Fruit fly (Drosophila melanogaster): ENCODE data around the gene CG1523.

CG1523 gene

DNA sequence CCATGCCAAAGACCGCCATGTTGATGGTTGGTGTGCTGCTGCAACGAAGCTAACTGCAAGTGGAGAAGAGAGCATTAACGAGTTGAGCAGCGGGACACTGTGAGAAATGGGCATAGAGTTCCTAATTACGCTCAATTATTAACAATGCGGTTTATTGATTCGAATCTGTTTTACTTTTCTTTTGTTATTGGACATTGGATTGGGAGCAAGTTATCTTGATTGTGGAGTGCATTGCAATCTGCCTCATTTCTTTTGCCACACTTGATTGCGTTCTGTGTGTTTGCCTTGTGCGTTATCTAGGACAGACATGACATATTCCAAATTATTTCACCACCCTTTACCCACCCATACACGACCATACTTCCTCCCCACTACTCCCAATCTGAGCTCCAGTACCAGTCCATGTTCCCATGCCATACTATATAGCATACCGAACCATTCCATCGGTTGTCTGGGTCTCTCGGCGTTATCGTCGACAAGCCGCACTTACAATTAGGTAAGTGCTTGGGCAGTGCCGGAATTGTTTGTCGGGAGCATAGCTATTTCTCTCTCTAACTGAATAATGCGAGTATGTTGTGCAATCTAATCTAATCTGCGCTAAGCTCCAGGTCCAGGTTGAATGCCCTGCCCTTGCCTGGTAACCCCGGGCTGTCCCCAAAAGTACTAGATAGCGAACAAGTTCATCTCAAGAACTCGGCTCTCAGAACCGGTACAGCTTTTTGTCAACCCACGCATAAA lies 38.0 kb upstream of the CG1523 start (continued):
- TF ChIP-seq CG6689 (GFP tag; IDR thresholded peaks at IDR 0.05) (peak; percentile 52), Xbp1 (GFP tag; optimal IDR thresholded peaks at IDR 0.05) (peak; percentile 44), Stat92E (GFP tag; optimal IDR thresholded peaks at IDR 0.05) (no peak), CG11398 (GFP tag; optimal IDR thresholded peaks at IDR 0.05) (no peak), CG14710 (tag; optimal IDR thresholded peaks at IDR 0.05) (peak; percentile 22), lov (optimal IDR thresholded peaks at IDR 0.05) (no peak), lov (GFP tag; IDR thresholded peaks at IDR 0.05) (no peak), CG17359 (tag; optimal IDR thresholded peaks at IDR 0.05) (peak; percentile 59), org-1 (GFP tag; optimal IDR thresholded peaks at IDR 0.05) (peak; percentile 51), pb (GFP tag; optimal IDR thresholded peaks at IDR 0.05) (peak; percentile 1), CG8944 (GFP tag; optimal IDR thresholded peaks at IDR 0.05) (no peak), ase (GFP tag; IDR thresholded peaks at IDR 0.05) (0 out of 3 replicates have a peak, but pooled peaks have one; percentile 22), CG15269 (tag; optimal IDR thresholded peaks at IDR 0.05) (peak; percentile 33), B-H1 (GFP tag; IDR thresholded peaks at IDR 0.05) (0 out of 3 replicates have a peak, but pooled peaks have one; percentile 40), Ptx1 (GFP tag; IDR thresholded peaks at IDR 0.05) (peak; percentile 64), Lhr (GFP tag; optimal IDR thresholded peaks at IDR 0.05) (no peak), hth (optimal IDR thresholded peaks at IDR 0.05) (no peak), Ada2b (GFP tag; IDR thresholded peaks at IDR 0.05) (0 out of 2 replicates have a peak, but pooled peaks have one; percentile 31), CG1529 (GFP tag; optimal IDR thresholded peaks at IDR 0.05) (peak; percentile 62), Camta (GFP tag; optimal IDR thresholded peaks at IDR 0.05) (peak; percentile 25), dmrt11E (tag; optimal IDR thresholded peaks at IDR 0.05) (peak; percentile 42), dysf (GFP tag; IDR thresholded peaks at IDR 0.05) (peak; percentile 64), CG32767 (GFP tag; IDR thresholded peaks at IDR 0.05) (no peak), dm (GFP tag; optimal IDR thresholded peaks at IDR 0.05) (no peak), eve (GFP tag; optimal IDR thresholded peaks at IDR 0.05) (no peak), zf30C (GFP tag; optimal IDR thresholded peaks at IDR 0.05) (peak; percentile 33), ken (GFP tag; IDR thresholded peaks at IDR 0.05) (peak; percentile 57; the same call in 1 of the 3 replicates), dmrt99B (tag; optimal IDR thresholded peaks at IDR 0.05) (peak; percentile 68), CG12942 (GFP tag; optimal IDR thresholded peaks at IDR 0.05) (peak; percentile 26), CG2678 (tag; optimal IDR thresholded peaks at IDR 0.05) (peak; percentile 58), Awh (GFP tag; IDR thresholded peaks at IDR 0.05) (no peak), CG32532 (GFP tag; IDR thresholded peaks at IDR 0.05) (no peak), D19A (tag; optimal IDR thresholded peaks at IDR 0.05) (peak; percentile 33), CG8924 (tag; optimal IDR thresholded peaks at IDR 0.05) (peak; percentile 42), CG5245 (GFP tag; optimal IDR thresholded peaks at IDR 0.05) (peak; percentile 34), nmo (GFP tag; optimal IDR thresholded peaks at IDR 0.05) (peak; percentile 67), fd64A (GFP tag; optimal IDR thresholded peaks at IDR 0.05) (peak; percentile 33), CG17385 (GFP tag; optimal IDR thresholded peaks at IDR 0.05) (peak; percentile 51)

- TF ChIP-seq CG1233 (GFP tag; optimal IDR thresholded peaks at IDR 0.05) (no peak), tna (GFP tag; IDR thresholded peaks at IDR 0.05; ENCODE audit: partially characterized antibody) (no peak), lmd (GFP tag; IDR thresholded peaks at IDR 0.05) (no peak), nerfin-2 (GFP tag; IDR thresholded peaks at IDR 0.05; ENCODE audit: partially characterized antibody) (no peak), sqz (GFP tag; optimal IDR thresholded peaks at IDR 0.05) (no peak), CG10462 (GFP tag; optimal IDR thresholded peaks at IDR 0.05) (no peak), dati (GFP tag; IDR thresholded peaks at IDR 0.05) (no peak), Bteb2 (GFP tag; optimal IDR thresholded peaks at IDR 0.05) (no peak), Ets65A (GFP tag) (no peak), CG10274 (GFP tag; optimal IDR thresholded peaks at IDR 0.05) (no peak), luna (GFP tag; optimal IDR thresholded peaks at IDR 0.05) (no peak), CG8765 (GFP tag; IDR thresholded peaks at IDR 0.05) (no peak), CG13775 (GFP tag; optimal IDR thresholded peaks at IDR 0.05) (no peak), CG6689 (GFP tag; IDR thresholded peaks at IDR 0.05) (no peak), CG7357 (GFP tag; IDR thresholded peaks at IDR 0.05) (no peak), CG15514 (GFP tag; optimal IDR thresholded peaks at IDR 0.05) (no peak)
These were observed 37.4 kb upstream of the CG1523 start for dm6 chr3R:28856829-28857228.
